Worm (Caenorhabditis elegans) whole organism, L3 larva: ENCODE results near the gene tbg-1.

Experiments used
- R02D3.7 ChIP-seq: fragments of 150-350 bp; optimal IDR thresholded peaks from 2 replicates; lab custom pipeline; 2014; ENCODE audit warnings: missing biosample characterization, missing genetic modification characterization
- ZK546.5 ChIP-seq: sonication (generic microtip); optimal IDR thresholded peaks from 2 replicates; lab custom pipeline; 2017; ENCODE audit warnings: missing biosample characterization, missing genetic modification characterization
- aly-2 ChIP-seq: fragments of 150-350 bp; optimal IDR thresholded peaks from 2 replicates; lab custom pipeline; 2014; ENCODE audit warnings: missing biosample characterization, missing genetic modification characterization
- ceh-16 ChIP-seq: sonication (generic microtip); optimal IDR thresholded peaks from 2 replicates; lab custom pipeline; 2017; ENCODE audit warnings: missing biosample characterization, missing genetic modification characterization
- ceh-28 ChIP-seq: fragments of 150-350 bp; optimal IDR thresholded peaks from 2 replicates; lab custom pipeline; 2014; ENCODE audit warnings: missing biosample characterization, missing genetic modification reagents, missing genetic modification characterization
- ceh-82 ChIP-seq: fragments of 150-350 bp; optimal IDR thresholded peaks from 2 replicates; lab custom pipeline; 2014; ENCODE audit warnings: missing biosample characterization, missing genetic modification characterization
- ceh-9 ChIP-seq: sonication (generic microtip); optimal IDR thresholded peaks from 2 replicates; lab custom pipeline; 2018; ENCODE audit warnings: missing biosample characterization, missing genetic modification characterization
- daf-12 ChIP-seq: fragments of 150-350 bp; optimal IDR thresholded peaks from 2 replicates; lab custom pipeline; 2014; ENCODE audit warnings: missing biosample characterization, missing genetic modification reagents, missing genetic modification characterization
- egl-5 ChIP-seq: fragments of 150-350 bp; optimal IDR thresholded peaks from 2 replicates; lab custom pipeline; 2017; ENCODE audit warnings: missing biosample characterization, missing genetic modification reagents, missing genetic modification characterization, inconsistent platforms
- elt-1 ChIP-seq: fragments of 150-350 bp; optimal IDR thresholded peaks from 2 replicates; lab custom pipeline; 2014; ENCODE audit warnings: missing biosample characterization, missing genetic modification characterization
- elt-2 ChIP-seq: sonication (generic microtip); optimal IDR thresholded peaks from 2 replicates; lab custom pipeline; 2016; ENCODE audit warnings: missing genetic modification reagents, mild to moderate bottlenecking, missing genetic modification characterization, missing compliant biosample characterization
- elt-3 ChIP-seq, 3 experiments: fragments of 150-350 bp in 1 of 3; sonication (generic microtip) in 2 of 3; optimal IDR thresholded peaks; 2 replicates in 2 of 3; 4 replicates in 1 of 3; lab custom pipeline; 2014 to 2017; ENCODE audit warnings: missing biosample characterization in 3 of 3, missing genetic modification characterization in 3 of 3
- eor-1 ChIP-seq, 2 experiments: fragments of 150-350 bp; optimal IDR thresholded peaks; 2 replicates each; lab custom pipeline; 2014 to 2018; ENCODE audit warnings: missing biosample characterization in 2 of 2, missing genetic modification characterization in 2 of 2
- fkh-10 ChIP-seq: sonication (generic microtip); optimal IDR thresholded peaks from 2 replicates; lab custom pipeline; 2017; ENCODE audit warnings: missing biosample characterization, missing genetic modification reagents, missing genetic modification characterization
- fkh-2 ChIP-seq: fragments of 150-350 bp; optimal IDR thresholded peaks from 2 replicates; lab custom pipeline; 2014; ENCODE audit warnings: missing biosample characterization, missing genetic modification reagents, missing genetic modification characterization
- fos-1 ChIP-seq: fragments of 150-350 bp; optimal IDR thresholded peaks from 2 replicates; lab custom pipeline; 2014; ENCODE audit warnings: missing biosample characterization, missing genetic modification characterization
- hmg-11 ChIP-seq: sonication (generic microtip); optimal IDR thresholded peaks from 2 replicates; lab custom pipeline; 2016; ENCODE audit warnings: missing genetic modification characterization, missing compliant biosample characterization
- jun-1 ChIP-seq: fragments of 150-350 bp; optimal IDR thresholded peaks from 2 replicates; lab custom pipeline; 2014; ENCODE audit warnings: missing biosample characterization, missing genetic modification reagents, missing genetic modification characterization
- lin-15B ChIP-seq: fragments of 150-350 bp; optimal IDR thresholded peaks from 2 replicates; lab custom pipeline; 2014; ENCODE audit warnings: missing biosample characterization, missing genetic modification characterization
- lin-39 ChIP-seq: fragments of 150-350 bp; optimal IDR thresholded peaks from 2 replicates; lab custom pipeline; 2018; ENCODE audit warnings: missing biosample characterization, missing genetic modification reagents, missing genetic modification characterization
- lsy-12 ChIP-seq: sonication (generic microtip); optimal IDR thresholded peaks from 2 replicates; lab custom pipeline; 2016; ENCODE audit warnings: mild to moderate bottlenecking, missing genetic modification characterization, missing compliant biosample characterization
- mdl-1 ChIP-seq: fragments of 150-350 bp; optimal IDR thresholded peaks from 2 replicates; lab custom pipeline; 2014; ENCODE audit warnings: missing biosample characterization, missing genetic modification characterization
- mml-1 ChIP-seq: fragments of 150-350 bp; sonication (generic microtip); optimal IDR thresholded peaks from 3 replicates; lab custom pipeline; 2014; ENCODE audit warnings: missing biosample characterization, missing genetic modification characterization
- nfya-1 ChIP-seq: sonication (generic microtip); optimal IDR thresholded peaks from 2 replicates; lab custom pipeline; 2017; ENCODE audit warnings: missing genetic modification characterization, mild to moderate bottlenecking, missing compliant biosample characterization, antibody characterized with exemption, moderate library complexity; ENCODE audit not compliant: insufficient read depth
- nhr-11 ChIP-seq: fragments of 150-350 bp; optimal IDR thresholded peaks from 2 replicates; lab custom pipeline; 2014; ENCODE audit warnings: missing biosample characterization, missing genetic modification characterization
- nhr-12 ChIP-seq: fragments of 150-350 bp; optimal IDR thresholded peaks from 2 replicates; lab custom pipeline; 2014; ENCODE audit warnings: missing biosample characterization, missing genetic modification characterization
- nhr-23 ChIP-seq: fragments of 150-350 bp; optimal IDR thresholded peaks from 2 replicates; lab custom pipeline; 2014; ENCODE audit warnings: missing biosample characterization, missing genetic modification reagents, missing genetic modification characterization
- nhr-25 ChIP-seq: sonication (generic microtip); optimal IDR thresholded peaks from 2 replicates; lab custom pipeline; 2017; ENCODE audit warnings: missing biosample characterization, missing genetic modification characterization
- nhr-28 ChIP-seq: fragments of 150-350 bp; optimal IDR thresholded peaks from 2 replicates; lab custom pipeline; 2014; ENCODE audit warnings: missing biosample characterization, missing genetic modification characterization
- nhr-43 ChIP-seq: sonication (generic microtip); optimal IDR thresholded peaks from 2 replicates; lab custom pipeline; 2016; ENCODE audit warnings: mild to moderate bottlenecking, missing genetic modification characterization, missing compliant biosample characterization; ENCODE audit not compliant: poor library complexity, severe bottlenecking
- nhr-67 ChIP-seq: fragments of 150-350 bp; optimal IDR thresholded peaks from 2 replicates; lab custom pipeline; 2014; ENCODE audit warnings: missing biosample characterization, missing genetic modification characterization
- nhr-77 ChIP-seq: fragments of 150-350 bp; optimal IDR thresholded peaks from 2 replicates; lab custom pipeline; 2014; ENCODE audit warnings: missing biosample characterization, missing genetic modification characterization
- pha-4 ChIP-seq: fragments of 150-350 bp; optimal IDR thresholded peaks from 2 replicates; lab custom pipeline; 2014; ENCODE audit warnings: missing biosample characterization, missing genetic modification reagents, missing genetic modification characterization
- pqm-1 ChIP-seq: fragments of 150-350 bp; optimal IDR thresholded peaks from 2 replicates; lab custom pipeline; 2017; ENCODE audit warnings: missing biosample characterization, missing genetic modification characterization, inconsistent platforms
- snpc-4 ChIP-seq: fragments of 150-350 bp; optimal IDR thresholded peaks from 2 replicates; lab custom pipeline; 2014; ENCODE audit warnings: missing biosample characterization, missing genetic modification characterization
- tbx-2 ChIP-seq: sonication (generic microtip); optimal IDR thresholded peaks from 2 replicates; lab custom pipeline; 2016; ENCODE audit warnings: mild to moderate bottlenecking, missing genetic modification characterization, missing compliant biosample characterization
- unc-39 ChIP-seq: sonication (generic microtip); optimal IDR thresholded peaks from 4 replicates; lab custom pipeline; 2017; ENCODE audit warnings: missing biosample characterization, missing genetic modification characterization
- unc-62 ChIP-seq: fragments of 150-350 bp; sonication (generic microtip); optimal IDR thresholded peaks from 4 replicates; lab custom pipeline; 2014; ENCODE audit warnings: missing biosample characterization, missing genetic modification reagents, missing genetic modification characterization
- zag-1 ChIP-seq: fragments of 150-350 bp; optimal IDR thresholded peaks from 2 replicates; lab custom pipeline; 2014; ENCODE audit warnings: missing biosample characterization, missing genetic modification characterization

Gene tbg-1

ce11 chrIII:9667591-9668265 is 38.8 kb upstream of the tbg-1 start, which contains the start of gene C07A9.9 (continued):
- TF ChIP-seq ceh-9 (tag; lab: Kevin White, UChicago), result no peak
- peak; percentile 97 for TF ChIP-seq hmg-11
- TF ChIP-seq mml-1 (tag; lab: Kevin White, UChicago), result no peak
- no peak for TF ChIP-seq nhr-77 (tag; lab: Kevin White, UChicago)
- TF ChIP-seq nhr-43 (tag; lab: Kevin White, UChicago), result peak; percentile 46
- TF ChIP-seq nhr-25, result peak; percentile 65
- TF ChIP-seq mdl-1 (tag; lab: Kevin White, UChicago), result peak; percentile 35
- TF ChIP-seq, all 47 proteins: peak for 21

- TF ChIP-seq zag-1, result no peak
- TF ChIP-seq pha-4, result peak; percentile 77
- no peak for TF ChIP-seq lsy-12 (tag; lab: Kevin White, UChicago)
- TF ChIP-seq fos-1, result no peak
- peak; percentile 5 for TF ChIP-seq nhr-23
- TF ChIP-seq snpc-4 (tag; lab: Kevin White, UChicago), result no peak
- TF ChIP-seq aly-2, result no peak
- peak; percentile 14 for TF ChIP-seq nfya-1
- no peak for TF ChIP-seq egl-5 (tag; lab: Kevin White, UChicago)
- no peak for TF ChIP-seq hmg-11
- TF ChIP-seq nhr-11 (tag; lab: Kevin White, UChicago), result no peak
- TF ChIP-seq fkh-10 (GFP tag; lab: Kevin White, UChicago), result no peak
- no peak for TF ChIP-seq lin-39 (tag; lab: Kevin White, UChicago)
- no peak for TF ChIP-seq ceh-16 (tag; lab: Kevin White, UChicago)
- TF ChIP-seq nhr-25, result peak; percentile 19
- TF ChIP-seq ceh-9 (tag; lab: Kevin White, UChicago), result no peak
These were observed 37.7 kb upstream of the tbg-1 start for ce11 chrIII:9666668-9667067.

- TF ChIP-seq jun-1 (no peak), nhr-23 (peak; percentile 67), nhr-25 (peak; percentile 64), pha-4 (peak; percentile 13)
These were observed 37.3 kb upstream of the tbg-1 start for ce11 chrIII:9666239-9666638.

- TF ChIP-seq pqm-1 (peak; percentile 80), ceh-28 (no peak), nhr-25 (peak; percentile 45), fkh-10 (GFP tag; lab: Kevin White, UChicago) (peak; percentile 41), nfya-1 (peak; percentile 64), nhr-12 (tag; lab: Kevin White, UChicago) (no peak), mdl-1 (tag; lab: Kevin White, UChicago) (peak; percentile 14), zag-1 (no peak), lin-15B (tag; lab: Kevin White, UChicago) (peak; percentile 38), aly-2 (no peak), lin-39 (tag; lab: Kevin White, UChicago) (peak; percentile 62), nhr-23 (peak; percentile 9), nhr-43 (tag; lab: Kevin White, UChicago) (peak; percentile 42), elt-3 (tag; optimal IDR thresholded peaks at IDR 0.05; lab: Kevin White, UChicago) (no peak), elt-2 (tag; lab: Kevin White, UChicago) (peak; percentile 85), lsy-12 (tag; lab: Kevin White, UChicago) (peak; percentile 5), unc-62 (GFP tag; lab: Kevin White, UChicago) (peak; percentile 57), egl-5 (tag; lab: Kevin White, UChicago) (peak; percentile 45), nhr-77 (tag; lab: Kevin White, UChicago) (no peak), hmg-11 (peak; percentile 26), R02D3.7 (tag; lab: Kevin White, UChicago) (peak; percentile 4)
These were observed 36.7 kb upstream of the tbg-1 start for ce11 chrIII:9665490-9666179.

- TF ChIP-seq lsy-12 (tag; lab: Kevin White, UChicago), result no peak
- no peak for TF ChIP-seq tbx-2 (tag; lab: Kevin White, UChicago)
- TF ChIP-seq fkh-2 (tag; lab: Kevin White, UChicago), result no peak
- no peak for TF ChIP-seq ceh-82 (tag; lab: Kevin White, UChicago)
- TF ChIP-seq lin-15B (tag; lab: Kevin White, UChicago), result no peak
- TF ChIP-seq nfya-1, result peak; percentile 43
- no peak for TF ChIP-seq ceh-9 (tag; lab: Kevin White, UChicago)
- TF ChIP-seq nhr-43 (tag; lab: Kevin White, UChicago), result no peak
- TF ChIP-seq ceh-28, result no peak
- no peak for TF ChIP-seq hmg-11
- TF ChIP-seq nhr-28, result no peak
- no peak for TF ChIP-seq unc-39 (tag; lab: Kevin White, UChicago)
- TF ChIP-seq elt-1, result no peak
- TF ChIP-seq lin-39 (tag; lab: Kevin White, UChicago), result peak; percentile 49
- TF ChIP-seq fkh-10 (GFP tag; lab: Kevin White, UChicago), result peak; percentile 88
- no peak for TF ChIP-seq ZK546.5 (tag; lab: Kevin White, UChicago)
- TF ChIP-seq jun-1, result no peak
- no peak for TF ChIP-seq ceh-16 (tag; lab: Kevin White, UChicago)
- no peak for TF ChIP-seq eor-1 (tag; optimal IDR thresholded peaks at IDR 0.05; lab: Kevin White, UChicago)
- no peak for TF ChIP-seq daf-12 (tag; lab: Kevin White, UChicago)
- TF ChIP-seq R02D3.7 (tag; lab: Kevin White, UChicago), result no peak
- no peak for TF ChIP-seq nhr-67
These were observed 35.7 kb upstream of the tbg-1 start for ce11 chrIII:9664484-9665221.
